Fruit fly (Drosophila melanogaster) whole organism, wandering third instar larva: ENCODE measurements around the gene Rbp1.

ENCODE experiments used
- Abd-B ChIP-seq: fragments of >200 bp; optimal IDR thresholded peaks from 2 replicates; lab custom pipeline; 2017; ENCODE audit warnings: missing biosample characterization, missing genetic modification characterization
- CG32264 ChIP-seq: fragments of 200-800 bp; sonication (Bioruptor generic); optimal IDR thresholded peaks from 2 replicates; lab custom pipeline; 2016; ENCODE audit warnings: missing biosample characterization, missing genetic modification characterization
- CG9705 ChIP-seq: fragments of 200-800 bp; sonication (Bioruptor generic); optimal IDR thresholded peaks from 2 replicates; lab custom pipeline; 2018; ENCODE audit warnings: missing biosample characterization, mild to moderate bottlenecking, missing genetic modification characterization
- CrebA ChIP-seq: fragments of 200-800 bp; sonication (Bioruptor generic); optimal IDR thresholded peaks from 2 replicates; lab custom pipeline; 2016; ENCODE audit warnings: missing biosample characterization, mild to moderate bottlenecking, missing genetic modification characterization, borderline replicate concordance
- Dfd ChIP-seq: fragments of >200 bp; optimal IDR thresholded peaks from 2 replicates; lab custom pipeline; 2017; ENCODE audit warnings: missing biosample characterization, missing genetic modification characterization
- Dif ChIP-seq: fragments of 200-275, 200-300 bp; sonication (Bioruptor generic); optimal IDR thresholded peaks from 2 replicates; lab custom pipeline; 2018; ENCODE audit warnings: missing biosample characterization, missing genetic modification characterization; ENCODE audit not compliant: partially characterized antibody
- GATAd ChIP-seq: sonication (Bioruptor generic); optimal IDR thresholded peaks from 2 replicates; lab custom pipeline; 2016; ENCODE audit warnings: missing biosample characterization, missing genetic modification characterization
- HLH106 ChIP-seq: fragments of 200-800 bp; optimal IDR thresholded peaks from 3 replicates; lab custom pipeline; 2019; ENCODE audit warnings: missing biosample characterization, mild to moderate bottlenecking, missing genetic modification characterization, moderate library complexity
- Hnf4 ChIP-seq: fragments of 200-800 bp; sonication (Bioruptor generic); optimal IDR thresholded peaks from 2 replicates; lab custom pipeline; 2016; ENCODE audit warnings: missing biosample characterization, mild to moderate bottlenecking, missing genetic modification characterization
- Hr78 ChIP-seq: fragments of >200 bp; optimal IDR thresholded peaks from 2 replicates; lab custom pipeline; 2017; ENCODE audit warnings: missing biosample characterization, missing genetic modification characterization
- Hr83 ChIP-seq: fragments of 200-300 bp; sonication (Bioruptor generic); optimal IDR thresholded peaks from 2 replicates; lab custom pipeline; 2016; ENCODE audit warnings: missing biosample characterization, mild to moderate bottlenecking, missing genetic modification characterization, moderate library complexity; ENCODE audit not compliant: poor library complexity, severe bottlenecking
- Jra ChIP-seq: sonication (Bioruptor generic); optimal IDR thresholded peaks from 2 replicates; lab custom pipeline; 2016; ENCODE audit warnings: missing biosample characterization, missing genetic modification characterization
- Mio ChIP-seq: sonication (Bioruptor generic); optimal IDR thresholded peaks from 2 replicates; lab custom pipeline; 2016; ENCODE audit warnings: missing biosample characterization, missing genetic modification characterization
- Myc ChIP-seq: fragments of >200 bp; optimal IDR thresholded peaks from 2 replicates; lab custom pipeline; 2017
- N ChIP-seq: fragments of >200 bp; optimal IDR thresholded peaks from 2 replicates; lab custom pipeline; 2018; ENCODE audit warnings: missing biosample characterization, missing external identifiers, missing genetic modification characterization
- OdsH ChIP-seq: fragments of 200-800 bp; sonication (Bioruptor generic); optimal IDR thresholded peaks from 2 replicates; lab custom pipeline; 2016; ENCODE audit warnings: missing biosample characterization, mild to moderate bottlenecking, missing genetic modification characterization
- Rel ChIP-seq, 2 experiments: fragments of 200-800 bp; sonication (Bioruptor generic) in 1 of 2; optimal IDR thresholded peaks; 2 replicates in 1 of 2; 3 replicates in 1 of 2; lab custom pipeline; 2016 to 2019; ENCODE audit warnings: mild to moderate bottlenecking in 2 of 2, missing biosample characterization in 2 of 2, missing genetic modification characterization in 2 of 2, moderate library complexity in 1 of 2
- Sp1 ChIP-seq: fragments of 200-800 bp; sonication (Bioruptor generic); optimal IDR thresholded peaks from 3 replicates; lab custom pipeline; 2019; ENCODE audit warnings: missing biosample characterization, mild to moderate bottlenecking, missing genetic modification characterization, moderate library complexity
- Vsx2 ChIP-seq: fragments of 200-300, 225-300 bp; sonication (Bioruptor generic); optimal IDR thresholded peaks from 2 replicates; lab custom pipeline; 2018; ENCODE audit warnings: missing biosample characterization, missing genetic modification characterization; ENCODE audit not compliant: partially characterized antibody
- br ChIP-seq: fragments of 200-800 bp; sonication (Bioruptor generic); optimal IDR thresholded peaks from 2 replicates; lab custom pipeline; 2016; ENCODE audit warnings: missing biosample characterization, missing genetic modification characterization
- brk ChIP-seq: fragments of 200-800 bp; sonication (Bioruptor generic); optimal IDR thresholded peaks from 2 replicates; lab custom pipeline; 2016; ENCODE audit warnings: missing biosample characterization, mild to moderate bottlenecking, missing genetic modification characterization
- dl ChIP-seq, 2 experiments: fragments of 175-275, 200-275 bp in 1 of 2; fragments of 200-275 bp in 1 of 2; sonication (Bioruptor generic); optimal IDR thresholded peaks; lab custom pipeline; 2018; ENCODE audit warnings: mild to moderate bottlenecking in 2 of 2, missing biosample characterization in 2 of 2, missing genetic modification characterization in 2 of 2, moderate library complexity in 2 of 2; ENCODE audit not compliant: partially characterized antibody in 2 of 2, insufficient read depth in 1 of 2
- dmrt93B ChIP-seq: fragments of 200-800 bp; sonication (Bioruptor generic); optimal IDR thresholded peaks from 2 replicates; lab custom pipeline; 2018; ENCODE audit warnings: missing biosample characterization, mild to moderate bottlenecking, missing genetic modification characterization
- dsf ChIP-seq: sonication (Bioruptor generic); optimal IDR thresholded peaks from 2 replicates; lab custom pipeline; 2016; ENCODE audit warnings: missing biosample characterization, missing genetic modification characterization, borderline replicate concordance
- ey ChIP-seq: fragments of 200-800 bp; sonication (Bioruptor generic); optimal IDR thresholded peaks from 2 replicates; lab custom pipeline; 2016; ENCODE audit warnings: missing biosample characterization, missing genetic modification characterization
- foxo ChIP-seq, 2 experiments: fragments of 200-800 bp; sonication (Bioruptor generic); optimal IDR thresholded peaks; 2 replicates in 1 of 2; 3 replicates in 1 of 2; lab custom pipeline; 2016 to 2017; ENCODE audit warnings: missing biosample characterization in 2 of 2, missing genetic modification characterization in 2 of 2
- fru ChIP-seq: fragments of 200-800 bp; sonication (Bioruptor generic); optimal IDR thresholded peaks from 3 replicates; lab custom pipeline; 2016; ENCODE audit warnings: missing biosample characterization, mild to moderate bottlenecking, missing genetic modification characterization
- h ChIP-seq: fragments of 200-800 bp; sonication (Bioruptor generic); optimal IDR thresholded peaks from 3 replicates; lab custom pipeline; 2016; ENCODE audit warnings: missing biosample characterization, mild to moderate bottlenecking, missing genetic modification characterization
- jim ChIP-seq: fragments of 175-275, 200-325 bp; sonication (Bioruptor generic); optimal IDR thresholded peaks from 2 replicates; lab custom pipeline; 2016; ENCODE audit warnings: missing biosample characterization, mild to moderate bottlenecking, missing genetic modification characterization
- pan ChIP-seq: fragments of >200 bp; optimal IDR thresholded peaks from 2 replicates; lab custom pipeline; 2017
- psq ChIP-seq: fragments of 200-800 bp; sonication (Bioruptor generic); optimal IDR thresholded peaks from 3 replicates; lab custom pipeline; 2017; ENCODE audit warnings: missing biosample characterization, mild to moderate bottlenecking, missing genetic modification characterization, moderate library complexity
- rgr ChIP-seq: fragments of 200-800 bp; sonication (Bioruptor generic); optimal IDR thresholded peaks from 3 replicates; lab custom pipeline; 2016; ENCODE audit warnings: missing biosample characterization, mild to moderate bottlenecking, missing genetic modification characterization
- sage ChIP-seq: fragments of 200-800 bp; sonication (Bioruptor generic); optimal IDR thresholded peaks from 2 replicates; lab custom pipeline; 2016; ENCODE audit warnings: missing biosample characterization, mild to moderate bottlenecking, missing genetic modification characterization
- sv ChIP-seq: fragments of 200-800 bp; sonication (Bioruptor generic); optimal IDR thresholded peaks from 3 replicates; lab custom pipeline; 2016; ENCODE audit warnings: missing biosample characterization, missing genetic modification characterization
- tai ChIP-seq: sonication (Bioruptor generic); optimal IDR thresholded peaks from 2 replicates; lab custom pipeline; 2016; ENCODE audit warnings: missing biosample characterization, missing genetic modification characterization
- usp ChIP-seq: fragments of >200 bp; optimal IDR thresholded peaks from 2 replicates; lab custom pipeline; 2017; ENCODE audit warnings: missing biosample characterization, missing genetic modification characterization
- woc ChIP-seq: sonication (Bioruptor generic); optimal IDR thresholded peaks from 2 replicates; lab custom pipeline; 2016; ENCODE audit warnings: missing biosample characterization, mild to moderate bottlenecking, missing genetic modification characterization

Rbp1 gene

DNA sequence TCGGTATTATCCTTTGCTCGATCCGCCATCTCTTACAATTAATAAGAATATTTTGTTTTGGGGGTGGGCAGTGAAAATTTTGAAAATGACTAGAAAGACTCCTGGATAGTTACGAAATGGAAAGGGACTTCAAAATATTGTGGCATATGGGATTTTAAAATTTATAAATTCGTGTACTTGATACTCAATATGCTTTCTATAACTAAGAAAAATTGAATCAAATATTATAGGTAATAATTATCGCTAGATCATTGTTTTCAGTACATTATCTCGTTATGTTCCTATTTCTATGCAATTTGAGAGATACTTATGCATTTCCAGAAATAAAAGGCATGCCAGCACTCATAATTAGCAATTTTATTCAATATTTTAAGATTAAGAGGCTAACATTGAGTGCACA, 28.6 kb upstream of the Rbp1 start, which contains the start of gene CG14691:
TSS of gene CG14691 (minus strand) at position 101 of the 400 bp plus-strand sequence.
- no peak for TF ChIP-seq Myc (lab: Kevin White, UChicago)
- TF ChIP-seq Dfd (GFP tag; lab: Kevin White, UChicago) = no peak
- no peak for TF ChIP-seq Mio (GFP tag; lab: Kevin White, UChicago)
- no peak for TF ChIP-seq CrebA (GFP tag; lab: Kevin White, UChicago)
- no peak for TF ChIP-seq dl (GFP tag; optimal IDR thresholded peaks at IDR 0.05; lab: Kevin White, UChicago; ENCODE audit: insufficient read depth in 1 of 2, partially characterized antibody in 2 of 2)
- TF ChIP-seq foxo (GFP tag; optimal IDR thresholded peaks at IDR 0.05; lab: Kevin White, UChicago) = no peak
- TF ChIP-seq woc (GFP tag; lab: Kevin White, UChicago) = no peak
- TF ChIP-seq psq (GFP tag; lab: Kevin White, UChicago) = no peak
- no peak for TF ChIP-seq h (GFP tag; lab: Kevin White, UChicago)
- TF ChIP-seq Dif (GFP tag; lab: Kevin White, UChicago) = no peak
- TF ChIP-seq ey = no peak
- TF ChIP-seq fru (GFP tag; lab: Kevin White, UChicago) = no peak
- TF ChIP-seq GATAd = no peak
- no peak for TF ChIP-seq Vsx2
- TF ChIP-seq brk (GFP tag; lab: Kevin White, UChicago) = no peak
- no peak for TF ChIP-seq N (GFP tag; lab: Kevin White, UChicago)

DNA sequence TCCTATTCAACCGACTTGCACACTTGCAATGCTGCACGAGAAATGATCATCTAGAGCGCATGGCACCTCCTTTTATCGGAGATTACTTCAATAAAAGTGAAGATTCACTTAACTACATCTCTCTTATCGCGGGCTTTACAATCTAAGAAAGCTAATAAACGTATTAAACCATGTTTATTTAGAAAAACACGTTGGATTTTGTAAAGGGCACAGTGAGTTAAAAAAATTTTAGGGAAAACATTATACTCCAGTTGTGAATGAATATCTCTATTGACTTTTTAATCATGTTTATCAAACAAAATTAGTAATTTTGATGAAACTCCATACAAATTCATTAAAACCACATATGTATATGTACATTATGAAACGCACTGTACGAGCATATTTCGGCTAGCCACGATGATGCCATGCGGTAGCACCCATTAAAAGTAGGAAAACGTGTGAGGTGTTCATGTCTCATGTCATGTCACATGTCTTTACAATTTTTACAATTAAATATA, 24.8 kb upstream of the Rbp1 start, which contains the start of gene CG31272:
TSS of gene CG31272 (minus strand) at position 51 of the 500 bp plus-strand sequence.
- TF ChIP-seq foxo (GFP tag; optimal IDR thresholded peaks at IDR 0.05; lab: Kevin White, UChicago) (no peak), dsf (no peak), jim (no peak), usp (GFP tag; lab: Kevin White, UChicago) (no peak), CrebA (GFP tag; lab: Kevin White, UChicago) (no peak), woc (GFP tag; lab: Kevin White, UChicago) (no peak), pan (lab: Kevin White, UChicago) (no peak), h (GFP tag; lab: Kevin White, UChicago) (no peak), ey (no peak), GATAd (no peak), tai (GFP tag; lab: Kevin White, UChicago) (no peak), brk (GFP tag; lab: Kevin White, UChicago) (no peak), Hr78 (GFP tag; lab: Kevin White, UChicago) (no peak), HLH106 (tag; lab: Kevin White, UChicago) (no peak), N (GFP tag; lab: Kevin White, UChicago) (no peak), OdsH (no peak), sage (GFP tag; lab: Kevin White, UChicago) (no peak), CG32264 (GFP tag; lab: Kevin White, UChicago) (no peak), br (GFP tag; lab: Kevin White, UChicago) (no peak), Jra (no peak)

DNA sequence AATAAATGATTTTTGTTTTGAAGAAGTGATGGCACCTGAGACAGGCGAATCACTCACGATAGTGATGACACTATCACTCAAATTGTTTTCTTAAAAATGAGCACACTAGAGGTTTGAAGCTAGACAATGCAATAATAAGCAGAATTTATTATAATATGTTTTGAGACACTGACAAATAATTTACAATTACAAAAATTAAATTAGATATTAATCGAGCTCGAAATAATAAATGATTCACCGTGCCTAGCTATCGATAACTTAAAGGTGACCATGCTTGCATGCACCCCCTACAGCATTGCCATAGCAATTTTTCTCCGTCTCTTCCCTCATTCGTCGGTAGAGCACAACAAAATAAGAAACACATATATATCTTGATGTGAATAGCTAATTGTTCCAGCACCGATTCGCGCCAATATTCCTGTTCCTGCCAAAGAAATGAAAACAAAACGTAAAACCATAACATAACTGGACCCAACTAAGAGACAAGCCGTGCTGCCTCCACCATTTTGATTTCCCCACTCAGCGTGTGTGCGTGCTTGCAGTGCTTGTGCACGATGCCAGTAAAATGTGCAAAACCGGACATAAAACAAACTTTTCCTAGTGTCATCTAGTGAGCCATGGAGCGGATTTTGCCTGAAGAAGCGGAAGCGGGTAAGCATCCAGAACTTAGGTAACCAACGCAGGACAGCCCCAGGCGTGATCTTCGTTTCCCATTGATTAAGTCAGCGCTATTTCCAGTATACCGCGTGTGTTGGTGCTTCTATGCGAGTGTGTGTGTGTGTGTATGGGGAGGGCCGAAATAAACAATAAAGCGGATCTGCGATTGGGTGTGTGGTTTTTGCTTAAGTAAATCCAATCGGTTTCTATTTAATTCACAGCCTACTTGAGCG, 23.0 kb upstream of the Rbp1 start, which contains the start of the genes MED7 and Cap-H2:
TSS of gene MED7 (minus strand) at position 67 of the 890 bp plus-strand sequence.
TSS of gene Cap-H2 (plus strand) at position 345 of the 890 bp plus-strand sequence.
- TF ChIP-seq foxo (GFP tag; optimal IDR thresholded peaks at IDR 0.05; lab: Kevin White, UChicago) (peak in 1 of 2 experiments; percentile 84), ey (peak; percentile 75), Sp1 (GFP tag; lab: Kevin White, UChicago) (no peak), dmrt93B (GFP tag; lab: Kevin White, UChicago) (peak; percentile 57), psq (GFP tag; lab: Kevin White, UChicago) (peak; percentile 98), Abd-B (GFP tag; lab: Kevin White, UChicago) (no peak), CrebA (GFP tag; lab: Kevin White, UChicago) (no peak), N (GFP tag; lab: Kevin White, UChicago) (no peak), brk (GFP tag; lab: Kevin White, UChicago) (peak; percentile 89), rgr (GFP tag; lab: Kevin White, UChicago) (peak; percentile 77), OdsH (peak; percentile 68), tai (GFP tag; lab: Kevin White, UChicago) (peak; percentile 90), dsf (peak; percentile 68), Rel (GFP tag; optimal IDR thresholded peaks at IDR 0.05; lab: Kevin White, UChicago) (no peak), Rel (tag; optimal IDR thresholded peaks at IDR 0.05; lab: Kevin White, UChicago) (peak; percentile 47), pan (lab: Kevin White, UChicago) (no peak), Hr78 (GFP tag; lab: Kevin White, UChicago) (no peak), br (GFP tag; lab: Kevin White, UChicago) (peak; percentile 63), HLH106 (tag; lab: Kevin White, UChicago) (peak; percentile 81), Jra (peak; percentile 88), Myc (lab: Kevin White, UChicago) (peak; percentile 4), Dfd (GFP tag; lab: Kevin White, UChicago) (no peak), CG9705 (GFP tag; lab: Kevin White, UChicago) (peak; percentile 52), usp (GFP tag; lab: Kevin White, UChicago) (no peak), jim (no peak), GATAd (peak; percentile 4), dl (GFP tag; optimal IDR thresholded peaks at IDR 0.05; lab: Kevin White, UChicago; ENCODE audit: insufficient read depth in 1 of 2, partially characterized antibody in 2 of 2) (no peak), fru (GFP tag; lab: Kevin White, UChicago) (peak; percentile 73), h (GFP tag; lab: Kevin White, UChicago) (peak; percentile 82), sv (GFP tag; lab: Kevin White, UChicago) (peak; percentile 90), sage (GFP tag; lab: Kevin White, UChicago) (peak; percentile 74), CG32264 (GFP tag; lab: Kevin White, UChicago) (peak; percentile 43), Hnf4 (peak; percentile 86), Hr83 (GFP tag; lab: Kevin White, UChicago) (peak; percentile 55), woc (GFP tag; lab: Kevin White, UChicago) (peak; percentile 91), Mio (GFP tag; lab: Kevin White, UChicago) (no peak)
